Fruit fly (Drosophila melanogaster): ENCODE measurements around the gene corolla.

The corolla gene

DNA sequence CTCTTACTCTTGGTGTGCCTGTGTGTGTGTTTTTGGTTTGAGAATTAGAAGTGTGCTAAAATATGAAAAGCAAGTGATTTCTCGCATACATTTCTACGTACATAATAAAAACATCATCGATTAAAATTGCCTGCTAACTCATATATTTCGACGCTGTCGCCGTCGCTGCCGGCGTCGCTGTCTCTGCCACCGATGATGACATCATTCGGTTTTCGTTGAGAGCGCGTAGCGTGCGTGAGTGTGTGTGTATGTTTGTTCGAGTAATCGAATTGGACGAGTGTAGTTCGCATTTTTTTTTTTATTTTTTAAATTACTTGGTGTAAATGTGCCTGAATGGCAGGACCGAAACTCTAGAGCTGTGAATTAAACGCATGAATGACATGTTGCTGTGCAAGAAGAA is 25.9 kb upstream of the corolla start:
- TF ChIP-seq Eip78C (GFP tag) (peak; percentile 62), CG10669 (GFP tag; optimal IDR thresholded peaks at IDR 0.05) (no peak), vri (GFP tag; optimal IDR thresholded peaks at IDR 0.05) (peak; percentile 77), salr (GFP tag; optimal IDR thresholded peaks at IDR 0.05) (no peak)

- TF ChIP-seq Eip78C (GFP tag) (no peak), CG3032 (tag; optimal IDR thresholded peaks at IDR 0.05) (no peak), Smox (GFP tag; optimal IDR thresholded peaks at IDR 0.05) (no peak), CG6854 (GFP tag; optimal IDR thresholded peaks at IDR 0.05) (peak; percentile 35), dac (GFP tag; optimal IDR thresholded peaks at IDR 0.05) (no peak), achi (GFP tag; optimal IDR thresholded peaks at IDR 0.05) (no peak), CG31627 (GFP tag; optimal IDR thresholded peaks at IDR 0.05) (no peak), fd59A (GFP tag; optimal IDR thresholded peaks at IDR 0.05) (no peak), CG8119 (GFP tag; IDR thresholded peaks at IDR 0.05) (no peak; the same call in 2 of the 3 replicates), OdsH (GFP tag; optimal IDR thresholded peaks at IDR 0.05) (no peak), Met (GFP tag; optimal IDR thresholded peaks at IDR 0.05) (no peak), svp (GFP tag) (peak; percentile 70)
These were observed 25.3 kb upstream of the corolla start, which contains the start of gene beta-Spec for dm6 chrX:17657050-17657696. Gene beta-Spec, plus strand, starts transcription at chrX:17657372.

dm6 chrX:17656501-17656900 is 24.7 kb upstream of the corolla start, which contains the start of gene IntS2:
Gene IntS2, minus strand, starts transcription at chrX:17656818.
- no peak for TF ChIP-seq svp (GFP tag)
- no peak for TF ChIP-seq CG9139 (GFP tag; optimal IDR thresholded peaks at IDR 0.05)
- no peak for TF ChIP-seq esn (GFP tag; optimal IDR thresholded peaks at IDR 0.05)
- TF ChIP-seq topi (GFP tag; optimal IDR thresholded peaks at IDR 0.05) = no peak
- no peak for TF ChIP-seq fkh (GFP tag; optimal IDR thresholded peaks at IDR 0.05)
- no peak for TF ChIP-seq acj6 (GFP tag; optimal IDR thresholded peaks at IDR 0.05)
- TF ChIP-seq eg (GFP tag; IDR thresholded peaks at IDR 0.05) = no peak
- TF ChIP-seq CG6276 (GFP tag; optimal IDR thresholded peaks at IDR 0.05) = no peak
- TF ChIP-seq CG6808 (GFP tag; optimal IDR thresholded peaks at IDR 0.05) = no peak
- no peak for TF ChIP-seq CG4318 (GFP tag; optimal IDR thresholded peaks at IDR 0.05)
- TF ChIP-seq Blimp-1 (GFP tag; optimal IDR thresholded peaks at IDR 0.05) = no peak
- TF ChIP-seq CG10669 (GFP tag; optimal IDR thresholded peaks at IDR 0.05) = no peak
- no peak for TF ChIP-seq Sox14 (GFP tag; optimal IDR thresholded peaks at IDR 0.05)
- no peak for TF ChIP-seq CG11294 (GFP tag; IDR thresholded peaks at IDR 0.05)

DNA sequence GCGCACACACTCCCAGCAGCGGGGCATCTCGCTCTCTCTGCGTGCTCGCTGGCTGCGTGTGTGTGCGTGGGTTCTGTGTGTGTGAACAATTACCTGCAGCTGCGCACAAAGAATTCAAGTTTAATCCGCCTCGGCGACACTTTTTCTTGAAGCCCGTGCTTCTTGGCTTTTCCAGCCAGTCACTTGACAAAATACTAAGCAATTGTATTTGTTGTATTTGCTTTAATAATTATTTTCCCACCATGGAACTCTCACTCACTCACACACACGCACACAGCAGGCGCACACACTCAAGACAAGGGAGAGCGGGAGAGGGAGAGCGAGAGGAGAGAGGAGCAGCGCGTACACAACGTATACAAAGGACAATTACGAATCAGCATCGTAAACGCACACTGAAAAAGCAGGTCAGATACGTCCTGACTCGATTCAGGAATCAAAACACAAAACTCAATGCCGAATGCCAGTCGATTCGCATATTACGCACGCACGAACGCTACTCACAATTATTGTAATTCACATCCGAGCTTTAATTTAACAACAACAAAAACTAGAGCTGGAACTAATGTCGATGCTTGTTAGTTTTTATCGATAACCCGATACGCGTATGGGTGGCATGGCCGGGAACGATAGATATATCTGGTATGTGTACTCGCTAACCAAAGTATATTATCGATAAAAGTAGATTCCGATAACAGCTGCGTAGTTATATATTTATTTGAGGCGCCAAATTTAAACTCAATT is 20.3 kb upstream of the corolla start, which contains the start of gene RhoGAPp190:
RhoGAPp190 (minus strand) TSS at position 565 of the 741 bp plus-strand sequence.
- no peak for TF ChIP-seq Sox102F (GFP tag; optimal IDR thresholded peaks at IDR 0.05)
- no peak for TF ChIP-seq Blimp-1 (GFP tag; optimal IDR thresholded peaks at IDR 0.05)
- no peak for TF ChIP-seq esn (GFP tag; optimal IDR thresholded peaks at IDR 0.05)
- TF ChIP-seq ss (GFP tag; optimal IDR thresholded peaks at IDR 0.05) = peak in 1 of 2 experiments; percentile 41
- no peak for TF ChIP-seq CG4318 (GFP tag; optimal IDR thresholded peaks at IDR 0.05)
- no peak for TF ChIP-seq spab (GFP tag; optimal IDR thresholded peaks at IDR 0.05)
- TF ChIP-seq CG9139 (GFP tag; optimal IDR thresholded peaks at IDR 0.05) = no peak
- peak; percentile 28 for TF ChIP-seq Eip78C (GFP tag)
- no peak for TF ChIP-seq CG8319 (GFP tag; optimal IDR thresholded peaks at IDR 0.05)
- TF ChIP-seq net (GFP tag; optimal IDR thresholded peaks at IDR 0.05) = peak; percentile 3
- TF ChIP-seq svp (GFP tag) = no peak
- TF ChIP-seq Sox14 (GFP tag; optimal IDR thresholded peaks at IDR 0.05) = peak; percentile 42
- TF ChIP-seq CG6792 (GFP tag; optimal IDR thresholded peaks at IDR 0.05) = no peak
- no peak for TF ChIP-seq OdsH (GFP tag; optimal IDR thresholded peaks at IDR 0.05)
